Fruit fly (Drosophila melanogaster): ENCODE results near the gene CG31178.

dm6 chr3R:21856098-21856872 is 17.3 kb upstream of the CG31178 start, which contains the start of gene glec:
- TF ChIP-seq CG12768 (GFP tag; optimal IDR thresholded peaks at IDR 0.05) = peak; percentile 1
- peak; percentile 59 for TF ChIP-seq CG1620 (GFP tag; optimal IDR thresholded peaks at IDR 0.05)
- TF ChIP-seq kay (GFP tag; ENCODE audit: borderline replicate concordance) = peak; percentile 86
- TF ChIP-seq CG14711 (tag; optimal IDR thresholded peaks at IDR 0.05) = peak; percentile 2
